Worm (Caenorhabditis elegans): Measurements from ENCODE around the gene W06H8.6.

The W06H8.6 gene

DNA sequence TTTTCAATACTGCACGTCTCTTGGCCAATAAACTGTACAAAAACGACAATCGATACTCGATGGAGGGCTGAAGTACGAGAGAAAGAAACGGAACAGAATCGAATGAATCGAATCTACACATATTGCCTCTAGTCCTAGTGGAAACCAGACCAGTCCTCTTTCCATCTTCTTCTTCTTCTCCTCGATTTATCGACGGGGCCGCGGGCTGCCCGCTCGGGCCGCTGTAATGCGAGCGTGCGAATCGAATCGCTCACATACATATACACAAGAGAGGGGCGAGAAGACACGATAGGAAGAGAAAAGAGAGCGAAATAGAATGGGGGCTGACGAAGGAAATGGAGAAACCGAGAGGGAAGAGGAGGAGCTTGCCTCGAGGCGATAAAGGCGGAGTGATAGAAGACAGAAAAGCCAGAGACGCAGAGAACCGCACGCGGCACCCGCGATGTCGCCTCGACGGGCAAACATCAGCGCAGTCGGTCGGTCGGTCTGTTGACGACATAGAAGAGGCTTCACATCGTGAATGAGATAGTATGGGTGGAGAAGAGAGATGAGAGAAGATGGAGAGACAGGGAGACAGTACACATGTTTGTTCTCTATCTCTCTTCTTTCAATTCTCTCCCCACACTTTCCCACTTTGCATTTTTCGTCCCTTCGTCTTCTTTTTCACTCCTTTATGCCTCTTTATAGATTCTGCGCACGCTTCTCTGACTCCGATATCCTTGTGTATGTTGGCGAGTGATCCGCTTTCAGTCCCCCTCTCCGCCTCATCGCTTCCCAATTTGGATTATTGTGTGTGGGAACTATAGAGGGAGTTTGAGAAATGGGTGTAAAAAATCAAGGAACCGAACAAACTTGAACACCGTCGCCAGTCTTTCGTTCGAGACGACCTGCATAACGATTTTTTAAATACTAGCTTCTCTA is 776 bp upstream of the W06H8.6 start (continued):
- peak; percentile 27 for TF ChIP-seq ceh-16 (tag; optimal IDR thresholded peaks at IDR 0.05)

DNA sequence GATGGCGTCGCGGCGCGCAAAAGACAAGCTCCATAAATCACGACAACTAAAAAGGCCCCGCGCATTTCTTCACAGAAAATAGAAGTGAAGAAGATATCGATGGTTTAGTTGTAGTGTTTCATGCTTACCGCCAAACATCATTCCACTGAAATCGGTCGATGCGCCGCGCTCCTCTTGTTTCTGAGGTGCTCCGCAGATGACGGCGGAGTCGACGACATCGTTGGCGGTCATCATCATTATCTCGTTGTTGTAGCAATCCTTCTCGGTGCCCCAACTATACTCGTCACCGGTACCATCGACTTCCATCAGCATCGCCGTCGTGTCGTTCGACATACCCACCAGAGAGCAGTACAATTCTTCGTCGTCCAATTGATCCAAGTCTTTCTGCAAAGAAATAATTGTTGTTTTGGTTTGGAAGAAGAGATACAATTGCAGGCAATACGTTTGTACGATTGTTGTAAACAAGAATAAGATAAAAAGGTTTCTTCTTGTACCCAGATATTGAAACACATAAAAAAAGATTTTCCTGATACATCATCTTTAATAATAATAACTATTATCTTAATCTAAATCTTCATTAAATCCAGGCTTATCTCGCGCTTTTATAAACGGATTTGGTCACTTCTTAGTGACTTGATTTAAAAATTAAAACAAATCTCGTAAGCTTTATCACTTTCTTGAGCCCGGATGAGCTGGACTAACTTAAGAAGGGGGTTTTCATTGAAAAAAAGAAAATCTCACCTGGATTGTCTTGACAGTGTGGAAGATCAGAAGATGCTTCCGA is 873 bp downstream of the W06H8.6 start:
- TF ChIP-seq mdl-1 (tag; optimal IDR thresholded peaks at IDR 0.05) (no peak), ama-1 (optimal IDR thresholded peaks at IDR 0.05) (peak; percentile 92), elt-2 (tag; optimal IDR thresholded peaks at IDR 0.05) (no peak), nhr-25 (tag; optimal IDR thresholded peaks at IDR 0.05) (peak; percentile 15), lin-39 (tag; optimal IDR thresholded peaks at IDR 0.05) (peak; percentile 46), pha-4 (tag; optimal IDR thresholded peaks at IDR 0.05) (peak; percentile 28), ztf-4 (tag; optimal IDR thresholded peaks at IDR 0.05) (peak; percentile 8)

DNA sequence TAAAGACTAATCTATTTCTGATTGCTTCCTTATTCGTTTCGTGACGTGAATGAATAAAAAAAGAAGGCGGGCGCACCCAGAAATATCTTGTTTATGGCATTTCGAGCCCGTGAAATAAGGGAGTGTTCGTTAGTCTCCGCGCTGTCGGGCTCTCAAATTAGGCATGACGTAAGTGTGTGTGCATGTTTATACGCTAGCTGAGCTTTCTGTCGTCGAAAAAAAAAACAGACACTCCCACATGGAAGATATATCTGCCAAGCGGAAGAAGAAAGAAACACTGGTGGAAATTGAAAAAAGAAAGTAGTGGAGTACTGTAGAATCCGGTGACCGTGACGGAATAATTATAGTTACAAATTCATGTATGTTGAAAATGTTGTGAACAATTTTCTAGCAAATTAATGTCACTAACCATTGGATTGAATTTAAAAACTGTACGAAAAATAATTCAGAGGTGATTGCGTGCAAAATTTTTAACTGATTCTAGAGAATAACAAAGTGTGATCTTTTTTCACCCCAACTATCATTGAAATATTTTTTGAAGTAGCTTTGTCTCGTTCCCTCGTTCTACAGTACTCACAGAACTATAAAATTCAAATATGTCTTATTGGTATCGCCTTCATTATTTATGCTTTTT is 1.7 kb downstream of the W06H8.6 start:
- TF ChIP-seq elt-3 (tag; optimal IDR thresholded peaks at IDR 0.05), result peak in 1 of 3 experiments; percentile 9
- TF ChIP-seq lin-39 (tag; optimal IDR thresholded peaks at IDR 0.05), result no peak
- TF ChIP-seq nhr-43 (tag; optimal IDR thresholded peaks at IDR 0.05; ENCODE audit: poor library complexity, severe bottlenecking), result peak; percentile 30
- TF ChIP-seq ztf-4 (tag; optimal IDR thresholded peaks at IDR 0.05), result peak; percentile 11
- peak; percentile 95 for TF ChIP-seq ama-1 (optimal IDR thresholded peaks at IDR 0.05)
- TF ChIP-seq eor-1 (tag; optimal IDR thresholded peaks at IDR 0.05), result peak in 1 of 2 experiments; percentile 53
- no peak for TF ChIP-seq egl-27 (tag; optimal IDR thresholded peaks at IDR 0.05)

DNA sequence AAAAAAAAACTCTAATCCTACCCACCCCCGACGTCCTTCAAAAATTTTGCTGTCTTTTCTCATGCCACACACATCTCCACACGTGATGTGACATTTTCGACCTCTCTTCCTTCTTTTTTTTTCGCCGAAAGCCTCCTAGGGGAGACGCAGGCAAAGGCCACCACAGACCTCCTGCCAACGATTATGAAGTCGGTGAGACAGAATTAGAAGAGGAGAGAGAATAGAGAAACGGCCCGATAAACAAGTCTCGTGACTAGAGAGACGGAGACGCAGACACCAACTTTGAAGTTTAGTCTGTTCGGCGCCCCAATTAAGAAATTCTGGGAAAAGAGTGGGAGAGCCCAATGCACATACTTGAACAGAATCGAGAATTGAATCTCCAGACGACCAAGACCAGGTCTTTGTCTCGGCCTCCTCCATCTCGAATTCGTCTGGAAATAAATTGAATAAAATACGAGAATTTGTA is 2.3 kb downstream of the W06H8.6 start:
- TF ChIP-seq daf-12 (tag; optimal IDR thresholded peaks at IDR 0.05) (no peak), elt-2 (tag; optimal IDR thresholded peaks at IDR 0.05) (peak; percentile 91), egl-27 (tag; optimal IDR thresholded peaks at IDR 0.05) (peak; percentile 95), mdl-1 (tag; optimal IDR thresholded peaks at IDR 0.05) (peak; percentile 93), lsy-12 (tag; optimal IDR thresholded peaks at IDR 0.05) (peak; percentile 93), ztf-4 (tag; optimal IDR thresholded peaks at IDR 0.05) (peak; percentile 91), hmg-11 (tag; optimal IDR thresholded peaks at IDR 0.05) (peak; percentile 87), nhr-23 (tag; optimal IDR thresholded peaks at IDR 0.05) (peak; percentile 94), sea-2 (GFP tag; optimal IDR thresholded peaks at IDR 0.05) (peak; percentile 61), ceh-16 (tag; optimal IDR thresholded peaks at IDR 0.05) (peak; percentile 51), lin-39 (tag; optimal IDR thresholded peaks at IDR 0.05) (peak; percentile 97), tbx-2 (tag; optimal IDR thresholded peaks at IDR 0.05) (peak; percentile 89), nhr-67 (tag; optimal IDR thresholded peaks at IDR 0.05) (no peak), ceh-9 (tag; optimal IDR thresholded peaks at IDR 0.05) (no peak), ama-1 (optimal IDR thresholded peaks at IDR 0.05) (peak; percentile 98), ceh-82 (tag; optimal IDR thresholded peaks at IDR 0.05) (peak; percentile 16), mml-1 (tag; optimal IDR thresholded peaks at IDR 0.05) (no peak), ceh-28 (tag; optimal IDR thresholded peaks at IDR 0.05) (peak; percentile 89), fos-1 (tag; optimal IDR thresholded peaks at IDR 0.05) (peak; percentile 5), elt-3 (tag; optimal IDR thresholded peaks at IDR 0.05) (peak in 1 of 3 experiments; percentile 34), ztf-11 (tag; optimal IDR thresholded peaks at IDR 0.05) (no peak), snpc-4 (tag; optimal IDR thresholded peaks at IDR 0.05) (peak; percentile 73), nfya-1 (tag; optimal IDR thresholded peaks at IDR 0.05; ENCODE audit: insufficient read depth) (peak; percentile 97), zag-1 (tag; optimal IDR thresholded peaks at IDR 0.05) (peak; percentile 69), nhr-76 (tag; optimal IDR thresholded peaks at IDR 0.05) (peak; percentile 68), nhr-237 (tag; optimal IDR thresholded peaks at IDR 0.05) (no peak), nhr-77 (tag; optimal IDR thresholded peaks at IDR 0.05) (no peak), lin-15B (tag; optimal IDR thresholded peaks at IDR 0.05) (peak; percentile 71), unc-62 (GFP tag; optimal IDR thresholded peaks at IDR 0.05) (peak; percentile 99), unc-39 (tag; optimal IDR thresholded peaks at IDR 0.05) (peak; percentile 56), nhr-11 (tag; optimal IDR thresholded peaks at IDR 0.05) (peak; percentile 90), skn-1 (tag; optimal IDR thresholded peaks at IDR 0.05) (peak; percentile 85), nhr-43 (tag; optimal IDR thresholded peaks at IDR 0.05; ENCODE audit: poor library complexity, severe bottlenecking) (peak; percentile 88), aly-2 (tag; optimal IDR thresholded peaks at IDR 0.05) (no peak), pha-4 (tag; optimal IDR thresholded peaks at IDR 0.05) (peak; percentile 97), elt-1 (tag; optimal IDR thresholded peaks at IDR 0.05) (peak; percentile 81), pqm-1 (tag; optimal IDR thresholded peaks at IDR 0.05) (peak; percentile 69), eor-1 (tag; optimal IDR thresholded peaks at IDR 0.05) (peak; percentile 7 to 78), nhr-28 (tag; optimal IDR thresholded peaks at IDR 0.05) (no peak), nhr-12 (tag; optimal IDR thresholded peaks at IDR 0.05) (no peak)
